Fruit fly (Drosophila melanogaster): ENCODE data around the gene Zmynd8.
A peak's percentile ranks its signal among the peaks of the same experiment; 100 is the strongest.

dm6 chr3R:31701934-31702333, 32.7 kb downstream of the Zmynd8 start:
- TF ChIP-seq Usf (GFP tag; optimal IDR thresholded peaks at IDR 0.05): no peak
- no peak for TF ChIP-seq Oli (tag; optimal IDR thresholded peaks at IDR 0.05)
- TF ChIP-seq lbe (GFP tag; optimal IDR thresholded peaks at IDR 0.05): peak; percentile 23
- TF ChIP-seq usp (GFP tag; optimal IDR thresholded peaks at IDR 0.05): no peak
- no peak for TF ChIP-seq CG12071 (GFP tag; optimal IDR thresholded peaks at IDR 0.05)
- TF ChIP-seq CG11085 (GFP tag; IDR thresholded peaks at IDR 0.05): no peak
- TF ChIP-seq hbn (GFP tag; IDR thresholded peaks at IDR 0.05; ENCODE audit: partially characterized antibody): no peak
- TF ChIP-seq CG42726 (GFP tag; IDR thresholded peaks at IDR 0.05; ENCODE audit: partially characterized antibody): no peak
- TF ChIP-seq ro (GFP tag; IDR thresholded peaks at IDR 0.05): no peak

Data from whole organism, embryonic.